Fruit fly (Drosophila melanogaster) whole organism, embryonic: ENCODE results near the gene CG18557.

Experiments
- ATbp ChIP-seq: fragments of 200-800 bp; sonication (Bioruptor generic); optimal IDR thresholded peaks from 2 replicates; lab custom pipeline; 2017; ENCODE audit warnings: missing biosample characterization, mild to moderate bottlenecking, missing genetic modification characterization, missing genetic modification reagents
- Awh ChIP-seq: fragments of 200-800 bp; sonication (Bioruptor generic); IDR thresholded peaks from 2 replicates; pipeline ENCODE4, ENCODE4 v1.3.6; 2022; ENCODE audit warnings: missing biosample characterization, missing genetic modification characterization
- CG10543 ChIP-seq: fragments of 200-800 bp; sonication (Bioruptor generic); optimal IDR thresholded peaks from 3 replicates; lab custom pipeline; 2017; ENCODE audit warnings: missing biosample characterization, mild to moderate bottlenecking, missing genetic modification characterization, moderate library complexity
- CG10959 ChIP-seq: fragments of 200-800 bp; sonication (Bioruptor generic); IDR thresholded peaks from 2 replicates; pipeline ENCODE4 v1.3.6; 2022; ENCODE audit warnings: missing biosample characterization, missing genetic modification characterization
- CG11696 ChIP-seq: fragments of 200-800 bp; sonication (Bioruptor generic); IDR thresholded peaks from 2 replicates; pipeline ENCODE4 v1.3.6; 2022; ENCODE audit warnings: missing biosample characterization, missing genetic modification characterization
- CG12659 ChIP-seq: fragments of 200-800 bp; sonication (Bioruptor generic); optimal IDR thresholded peaks from 3 replicates; lab custom pipeline; 2017; ENCODE audit warnings: mild to moderate bottlenecking, missing biosample characterization, missing genetic modification reagents, missing genetic modification characterization
- CG13296 ChIP-seq: fragments of 200-800 bp; sonication (Bioruptor generic); optimal IDR thresholded peaks from 3 replicates; lab custom pipeline; 2018; ENCODE audit warnings: missing biosample characterization, mild to moderate bottlenecking, missing genetic modification characterization
- CG13894 ChIP-seq: fragments of 200-800 bp; sonication (Bioruptor generic); optimal IDR thresholded peaks from 3 replicates; lab custom pipeline; 2018; ENCODE audit warnings: missing biosample characterization, mild to moderate bottlenecking, missing genetic modification characterization, moderate library complexity
- CG15269 ChIP-seq: fragments of 200-800 bp; sonication (Bioruptor generic); optimal IDR thresholded peaks from 2 replicates; lab custom pipeline; 2018; ENCODE audit warnings: missing biosample characterization, mild to moderate bottlenecking, missing genetic modification characterization, moderate library complexity
- CG15601 ChIP-seq: fragments of 200-800 bp; sonication (Bioruptor generic); optimal IDR thresholded peaks from 3 replicates; lab custom pipeline; 2019; ENCODE audit warnings: missing biosample characterization, mild to moderate bottlenecking, missing genetic modification characterization, moderate library complexity
- CG17802 ChIP-seq: fragments of 200-800 bp; sonication (Bioruptor generic); optimal IDR thresholded peaks from 2 replicates; lab custom pipeline; 2018; ENCODE audit warnings: missing biosample characterization, mild to moderate bottlenecking, missing genetic modification characterization, moderate library complexity
- CG18764 ChIP-seq: fragments of 200-800 bp; sonication (Bioruptor generic); optimal IDR thresholded peaks from 3 replicates; lab custom pipeline; 2016; ENCODE audit warnings: missing biosample characterization, missing genetic modification characterization
- CG30020 ChIP-seq: fragments of 200-800 bp; optimal IDR thresholded peaks from 2 replicates; lab custom pipeline; 2019; ENCODE audit warnings: missing biosample characterization, mild to moderate bottlenecking, missing genetic modification characterization, moderate library complexity
- CG3726 ChIP-seq: fragments of 200-800 bp; sonication (Bioruptor generic); IDR thresholded peaks from 3 replicates; pipeline ENCODE4, ENCODE4 v1.3.6; 2022; ENCODE audit warnings: missing biosample characterization, missing genetic modification characterization
- CG3838 ChIP-seq: fragments of 200-800 bp; sonication (Bioruptor generic); optimal IDR thresholded peaks from 3 replicates; lab custom pipeline; 2016; ENCODE audit warnings: missing biosample characterization, missing genetic modification characterization
- CG4707 ChIP-seq: fragments of 200-800 bp; sonication (Bioruptor generic); optimal IDR thresholded peaks from 2 replicates; lab custom pipeline; 2018; ENCODE audit warnings: missing biosample characterization, mild to moderate bottlenecking, missing genetic modification characterization, moderate library complexity
- D19B ChIP-seq: fragments of 200-800 bp; sonication (Bioruptor generic); optimal IDR thresholded peaks from 2 replicates; lab custom pipeline; 2017; ENCODE audit warnings: missing biosample characterization, mild to moderate bottlenecking, missing genetic modification characterization
- Dek ChIP-seq: fragments of 200-800 bp; sonication (Bioruptor generic); optimal IDR thresholded peaks from 3 replicates; lab custom pipeline; 2019; ENCODE audit warnings: missing biosample characterization, mild to moderate bottlenecking, missing genetic modification characterization, moderate library complexity
- Fer1 ChIP-seq: fragments of 200-800 bp; sonication (Bioruptor generic); optimal IDR thresholded peaks from 2 replicates; lab custom pipeline; 2017; ENCODE audit warnings: missing biosample characterization, mild to moderate bottlenecking, missing genetic modification characterization
- H15 ChIP-seq: fragments of 200-800 bp; sonication (Bioruptor generic); IDR thresholded peaks from 3 replicates; pipeline ENCODE4 v1.3.6; 2022; ENCODE audit warnings: missing biosample characterization, missing genetic modification characterization
- HLH4C ChIP-seq: fragments of 200-800 bp; sonication (Bioruptor generic); IDR thresholded peaks from 3 replicates; pipeline ENCODE4 v1.3.6; 2022; ENCODE audit warnings: missing biosample characterization, missing genetic modification characterization; ENCODE audit not compliant: partially characterized antibody
- HLH54F ChIP-seq: fragments of 200-800 bp; sonication (Bioruptor generic); optimal IDR thresholded peaks from 3 replicates; lab custom pipeline; 2016; ENCODE audit warnings: missing biosample characterization, missing genetic modification characterization
- Hand ChIP-seq: fragments of 200-800 bp; sonication (Bioruptor generic); optimal IDR thresholded peaks from 2 replicates; lab custom pipeline; 2017; ENCODE audit warnings: mild to moderate bottlenecking, missing biosample characterization, missing genetic modification reagents, missing genetic modification characterization
- Hmr ChIP-seq: fragments of 200-800 bp; sonication (Bioruptor generic); optimal IDR thresholded peaks from 3 replicates; lab custom pipeline; 2017; ENCODE audit warnings: mild to moderate bottlenecking, missing biosample characterization, missing genetic modification reagents, missing genetic modification characterization
- Kr ChIP-seq: fragments of 200-800 bp; sonication (Bioruptor generic); optimal IDR thresholded peaks from 2 replicates; lab custom pipeline; 2017; ENCODE audit warnings: missing biosample characterization, mild to moderate bottlenecking, missing genetic modification characterization
- Med ChIP-seq: fragments of 200-800 bp; sonication (Bioruptor generic); peaks from one replicate; lab custom pipeline; 2016; ENCODE audit warnings: missing biosample characterization, missing genetic modification characterization, mild to moderate bottlenecking, inconsistent platforms, moderate library complexity
- Pdp1 ChIP-seq, 2 experiments: fragments of 200-800 bp; sonication (Bioruptor generic); optimal IDR thresholded peaks; 3 replicates each; lab custom pipeline; 2016; ENCODE audit warnings: missing biosample characterization in 2 of 2, missing genetic modification characterization in 2 of 2, mild to moderate bottlenecking in 1 of 2, moderate library complexity in 1 of 2
- crol ChIP-seq: fragments of 200-800 bp; sonication (Bioruptor generic); IDR thresholded peaks from 2 replicates; pipeline ENCODE4 v1.3.6; 2022; ENCODE audit warnings: missing biosample characterization, missing genetic modification characterization
- da ChIP-seq: fragments of 200-800 bp; sonication (Bioruptor generic); optimal IDR thresholded peaks from 2 replicates; lab custom pipeline; 2016; ENCODE audit warnings: missing biosample characterization, missing genetic modification characterization
- ems ChIP-seq: fragments of 200-800 bp; sonication (Bioruptor generic); optimal IDR thresholded peaks from 3 replicates; lab custom pipeline; 2016; ENCODE audit warnings: missing biosample characterization, missing genetic modification characterization
- exex ChIP-seq: fragments of 200-800 bp; sonication (Bioruptor generic); optimal IDR thresholded peaks from 4 replicates; lab custom pipeline; 2018; ENCODE audit warnings: missing biosample characterization, mild to moderate bottlenecking, missing genetic modification characterization, moderate library complexity
- gce ChIP-seq: fragments of 200-800 bp; sonication (Bioruptor generic); IDR thresholded peaks from 3 replicates; pipeline ENCODE4 v1.3.6; 2022; ENCODE audit warnings: missing biosample characterization, missing genetic modification characterization
- gcm ChIP-seq: fragments of 200-800 bp; sonication (Bioruptor generic); optimal IDR thresholded peaks from 2 replicates; lab custom pipeline; 2019; ENCODE audit warnings: missing biosample characterization, mild to moderate bottlenecking, missing genetic modification characterization, moderate library complexity
- grn ChIP-seq: fragments of 200-800 bp; sonication (Bioruptor generic); optimal IDR thresholded peaks from 3 replicates; lab custom pipeline; 2017; ENCODE audit warnings: missing biosample characterization, missing genetic modification characterization
- maf-S ChIP-seq: fragments of 200-800 bp; sonication (Bioruptor generic); optimal IDR thresholded peaks from 2 replicates; lab custom pipeline; 2016; ENCODE audit warnings: missing biosample characterization, missing genetic modification characterization
- ranshi ChIP-seq: fragments of 200-800 bp; sonication (Bioruptor generic); IDR thresholded peaks from 2 replicates; pipeline ENCODE4 v1.3.6; 2022; ENCODE audit warnings: missing biosample characterization, missing genetic modification characterization
- sim ChIP-seq: fragments of 200-800 bp; sonication (Bioruptor generic); IDR thresholded peaks from 2 replicates; pipeline ENCODE4 v1.3.6; 2022; ENCODE audit warnings: missing biosample characterization, missing genetic modification characterization
- vvl ChIP-seq: fragments of 200-800 bp; sonication (Bioruptor generic); IDR thresholded peaks from 2 replicates; pipeline ENCODE4 v1.3.6; 2022; ENCODE audit warnings: missing biosample characterization, missing genetic modification characterization

The CG18557 gene

DNA sequence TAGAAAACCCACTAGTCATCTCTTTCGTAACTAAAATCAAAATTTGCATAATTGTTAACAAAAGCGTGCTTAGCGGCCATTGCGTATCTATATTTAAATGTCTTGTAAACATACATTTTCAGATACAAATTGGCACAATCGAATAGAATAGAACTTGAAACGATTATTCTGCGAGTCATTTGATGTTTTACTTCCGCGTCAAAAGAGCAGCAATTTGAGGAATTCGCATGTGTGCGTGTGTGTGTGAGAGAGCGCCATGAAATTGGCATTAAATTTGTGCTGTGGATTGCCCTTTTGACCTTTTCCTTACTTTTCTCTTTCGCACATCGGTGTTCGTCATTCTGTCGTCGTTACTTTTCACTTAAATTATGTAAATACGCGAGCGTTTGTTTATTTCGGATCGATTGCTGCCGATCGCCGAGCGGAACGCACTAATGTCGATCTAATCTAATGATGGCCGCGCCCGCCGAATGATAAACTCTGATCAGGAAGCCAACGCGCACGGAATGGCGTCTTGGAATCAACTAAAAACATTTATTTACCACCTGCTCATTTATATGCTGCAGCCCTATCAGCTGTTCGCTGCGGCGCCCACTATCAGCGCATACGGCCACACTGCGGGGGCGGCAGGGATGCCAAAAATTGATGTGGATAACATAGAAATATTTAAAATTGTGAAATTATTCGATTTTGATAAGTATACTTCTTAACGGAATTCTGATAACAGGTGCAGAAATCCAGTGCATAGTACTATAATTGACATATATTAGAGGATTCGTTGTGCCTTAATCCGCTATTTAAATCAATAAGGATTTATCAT lies 39.4 kb upstream of the CG18557 start (continued):
- peak; percentile 48; the same call in 1 of the 2 replicates for TF ChIP-seq crol (GFP tag; lab: Robert Waterston, UW)
- TF ChIP-seq CG30020 (tag; lab: Kevin White, UChicago) = peak; percentile 32
- TF ChIP-seq ATbp (GFP tag; lab: Kevin White, UChicago) = peak; percentile 14
- TF ChIP-seq gcm (GFP tag; lab: Kevin White, UChicago) = peak; percentile 48
- no peak for TF ChIP-seq CG3726
- peak; percentile 39; the same call in 1 of the 2 replicates for TF ChIP-seq sim (GFP tag; lab: Robert Waterston, UW)
- TF ChIP-seq CG11696 (GFP tag; lab: Robert Waterston, UW) = no peak
- TF ChIP-seq maf-S = no peak
- no peak for TF ChIP-seq CG18764 (GFP tag; lab: Kevin White, UChicago)
- peak; percentile 57 for TF ChIP-seq CG13296
- peak; percentile 33 for TF ChIP-seq Dek (tag; lab: Kevin White, UChicago)
- no peak for TF ChIP-seq CG3838
- peak; percentile 27 for TF ChIP-seq HLH54F (GFP tag; lab: Kevin White, UChicago)
- TF ChIP-seq Awh (GFP tag; lab: Robert Waterston, UW) = peak; percentile 35; the same call in 1 of the 2 replicates
- TF ChIP-seq CG15269 = peak; percentile 57
- peak; percentile 44; the same call in 1 of the 3 replicates for TF ChIP-seq HLH4C (GFP tag; lab: Robert Waterston, UW)
- TF ChIP-seq CG15601 = peak; percentile 39
- peak; percentile 42 for TF ChIP-seq CG10959 (GFP tag; lab: Robert Waterston, UW)
- TF ChIP-seq Hmr (GFP tag; lab: Kevin White, UChicago) = peak; percentile 58
- TF ChIP-seq da = peak; percentile 68
- peak; percentile 37 for TF ChIP-seq CG17802 (tag; lab: Kevin White, UChicago)
- TF ChIP-seq Kr (GFP tag; lab: Kevin White, UChicago) = no peak
- TF ChIP-seq gce (GFP tag; lab: Robert Waterston, UW) = 0 out of 3 replicates have a peak, but pooled peaks have one; percentile 18
- TF ChIP-seq vvl (GFP tag; lab: Robert Waterston, UW) = peak; percentile 68
- peak; percentile 84 for TF ChIP-seq CG13894 (tag; lab: Kevin White, UChicago)
- TF ChIP-seq CG12659 (GFP tag; lab: Kevin White, UChicago) = peak; percentile 84
- TF ChIP-seq D19B (GFP tag; lab: Kevin White, UChicago) = peak; percentile 15

DNA sequence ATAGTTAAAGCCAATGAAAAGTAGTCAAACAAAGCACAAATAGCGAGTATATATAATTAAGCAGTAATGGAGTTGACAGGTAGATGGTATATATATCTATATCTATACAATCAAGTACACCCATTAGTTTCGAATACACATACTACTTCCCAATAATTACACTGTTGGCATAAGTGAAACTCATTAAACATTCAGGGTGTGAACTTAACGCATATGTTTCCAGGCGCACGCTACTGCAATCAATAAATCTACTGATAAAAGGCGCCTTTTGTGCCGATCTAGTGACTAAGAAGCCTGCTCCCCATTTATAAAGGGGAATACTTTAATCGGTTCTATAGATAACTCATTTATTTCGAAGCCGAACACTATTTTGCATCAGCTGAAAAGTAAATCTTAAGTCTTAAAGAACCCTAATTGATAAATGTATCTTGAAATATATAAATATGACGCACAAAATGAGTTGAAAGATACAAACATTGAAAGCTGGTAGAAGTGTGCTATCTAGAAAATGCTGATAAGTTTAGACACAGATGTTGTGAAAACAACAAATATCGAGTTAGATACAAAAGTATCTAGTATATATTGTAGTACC lies 38.3 kb upstream of the CG18557 start:
- peak; percentile 2 for TF ChIP-seq Fer1 (GFP tag; lab: Kevin White, UChicago)
- TF ChIP-seq Med (GFP tag; lab: Kevin White, UChicago) = peak; percentile 35
- TF ChIP-seq grn (GFP tag; lab: Kevin White, UChicago) = peak; percentile 9
- peak in 1 of 2 experiments; percentile 36 for TF ChIP-seq Pdp1 (GFP tag; optimal IDR thresholded peaks at IDR 0.05; lab: Kevin White, UChicago)
- peak; percentile 7 for TF ChIP-seq CG10543
- no peak for TF ChIP-seq CG4707
- peak; percentile 31 for TF ChIP-seq Hand (GFP tag; lab: Kevin White, UChicago)
- TF ChIP-seq CG12659 (GFP tag; lab: Kevin White, UChicago) = no peak
- TF ChIP-seq ems = no peak
- TF ChIP-seq ranshi (GFP tag; lab: Robert Waterston, UW) = peak; percentile 18; the same call in 1 of the 2 replicates
- TF ChIP-seq exex (tag; lab: Kevin White, UChicago) = peak; percentile 89
- TF ChIP-seq H15 (GFP tag; lab: Robert Waterston, UW) = no peak
